Worm (Caenorhabditis elegans): ENCODE measurements around the gene nhr-43.

ce11 chrIV:11914260-11914836 is 15.0 kb downstream of the nhr-43 start:
- no peak for TF ChIP-seq scrt-1 (GFP tag; IDR thresholded peaks at IDR 0.05)
- no peak for TF ChIP-seq tra-4 (tag; optimal IDR thresholded peaks at IDR 0.05)
- TF ChIP-seq ama-1 (optimal IDR thresholded peaks at IDR 0.05) = no peak
- TF ChIP-seq hmbx-1 (tag; optimal IDR thresholded peaks at IDR 0.05) = no peak
- TF ChIP-seq hnd-1 (tag; optimal IDR thresholded peaks at IDR 0.05) = no peak
- TF ChIP-seq flt-1 (GFP tag; IDR thresholded peaks at IDR 0.05) = no peak
- TF ChIP-seq F13C5.2 (tag; optimal IDR thresholded peaks at IDR 0.05) = no peak
- no peak for TF ChIP-seq hmg-4 (GFP tag; optimal IDR thresholded peaks at IDR 0.05)
- no peak for TF ChIP-seq pes-1 (GFP tag; IDR thresholded peaks at IDR 0.05)

All from whole organism, early embryonic.